Worm (Caenorhabditis elegans) whole organism, early embryonic: ENCODE results near the gene scl-8.
A peak's percentile ranks its signal among the peaks of the same experiment; 100 is the strongest.

ENCODE experiments used
- F13C5.2 ChIP-seq: sonication (generic microtip); optimal IDR thresholded peaks from 2 replicates; lab custom pipeline; 2017; ENCODE audit warnings: mild to moderate bottlenecking, missing genetic modification characterization, inconsistent platforms, missing compliant biosample characterization
- aly-1 ChIP-seq: sonication (generic microtip); optimal IDR thresholded peaks from 2 replicates; lab custom pipeline; 2016; ENCODE audit warnings: missing genetic modification characterization, missing compliant biosample characterization
- ama-1 ChIP-seq: fragments of 150-350 bp; optimal IDR thresholded peaks from 2 replicates; lab custom pipeline; 2014
- ceh-13 ChIP-seq: fragments of 200-800 bp; sonication (Bioruptor generic); optimal IDR thresholded peaks from 2 replicates; lab custom pipeline; 2018; ENCODE audit warnings: mild to moderate bottlenecking, missing genetic modification characterization, missing compliant biosample characterization
- ceh-36 ChIP-seq: sonication (generic microtip); optimal IDR thresholded peaks from 2 replicates; lab custom pipeline; 2016; ENCODE audit warnings: missing genetic modification characterization, inconsistent platforms, missing compliant biosample characterization
- ets-7 ChIP-seq: sonication (generic microtip); optimal IDR thresholded peaks from 2 replicates; lab custom pipeline; 2016; ENCODE audit warnings: missing genotype, missing genetic modification characterization, missing compliant biosample characterization
- flt-1 ChIP-seq: fragments of 200-800 bp; sonication (Bioruptor generic); IDR thresholded peaks from 2 replicates; pipeline ENCODE4 v1.3.6; 2022; ENCODE audit warnings: missing genetic modification characterization, missing compliant biosample characterization
- hmbx-1 ChIP-seq: sonication (generic microtip); optimal IDR thresholded peaks from 2 replicates; lab custom pipeline; 2016; ENCODE audit warnings: mild to moderate bottlenecking, missing genetic modification characterization, missing compliant biosample characterization
- hnd-1 ChIP-seq: sonication (generic microtip); optimal IDR thresholded peaks from 2 replicates; lab custom pipeline; 2016; ENCODE audit warnings: missing genetic modification characterization, missing compliant biosample characterization
- pes-1 ChIP-seq: fragments of 200-800 bp; sonication (Bioruptor generic); IDR thresholded peaks from 2 replicates; pipeline ENCODE4 v1.3.6; 2022; ENCODE audit warnings: missing genetic modification reagents, missing genetic modification characterization, missing compliant biosample characterization
- scrt-1 ChIP-seq: fragments of 200-800 bp; sonication (Bioruptor generic); IDR thresholded peaks from 2 replicates; pipeline ENCODE4 v1.3.6; 2022; ENCODE audit warnings: missing genetic modification characterization, missing compliant biosample characterization
- sea-1 ChIP-seq: fragments of 200-800 bp; sonication (Bioruptor generic); conservative IDR thresholded peaks from 2 replicates; pipeline ENCODE4 v1.3.6; 2022; ENCODE audit warnings: missing genetic modification characterization, missing compliant biosample characterization
- tbx-11 ChIP-seq: fragments of 200-800 bp; sonication (Bioruptor generic); IDR thresholded peaks from 2 replicates; pipeline ENCODE4 v1.3.6; 2022; ENCODE audit warnings: missing genetic modification characterization, missing compliant biosample characterization
- tra-4 ChIP-seq: sonication (generic microtip); optimal IDR thresholded peaks from 2 replicates; lab custom pipeline; 2017; ENCODE audit warnings: missing genetic modification characterization, missing compliant biosample characterization

Gene scl-8

DNA sequence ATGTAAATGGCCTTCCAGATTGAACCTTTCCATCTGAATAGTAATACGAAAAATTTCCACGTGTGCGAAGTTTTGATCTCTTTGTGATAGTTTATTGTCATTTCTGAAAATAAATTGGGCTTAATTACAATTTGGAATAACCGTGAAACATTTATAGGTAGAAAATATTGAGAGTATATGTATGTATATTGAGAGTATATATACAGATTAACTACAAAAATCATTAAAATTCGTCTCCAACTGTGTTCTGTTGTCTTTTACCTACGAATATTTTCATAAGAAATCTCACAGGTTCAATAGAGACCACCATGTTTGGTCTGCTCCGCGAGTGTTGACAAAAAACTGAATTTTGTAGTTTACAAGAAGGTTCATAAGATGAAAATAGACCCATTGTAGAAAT, 41.4 kb downstream of the scl-8 start, which contains the start of gene best-2:
Gene best-2 (minus strand): TSS at position 101 of the 400 bp plus-strand sequence.
- TF ChIP-seq flt-1 (GFP tag; lab: Robert Waterston, UW): no peak
- TF ChIP-seq ama-1 (lab: Kevin White, UChicago): no peak
- no peak for TF ChIP-seq aly-1 (tag; lab: Kevin White, UChicago)
- no peak for TF ChIP-seq hmbx-1 (tag; lab: Kevin White, UChicago)
- no peak for TF ChIP-seq tra-4
- TF ChIP-seq F13C5.2 (tag; lab: Kevin White, UChicago): no peak
- TF ChIP-seq hnd-1 (tag; lab: Kevin White, UChicago): no peak

DNA sequence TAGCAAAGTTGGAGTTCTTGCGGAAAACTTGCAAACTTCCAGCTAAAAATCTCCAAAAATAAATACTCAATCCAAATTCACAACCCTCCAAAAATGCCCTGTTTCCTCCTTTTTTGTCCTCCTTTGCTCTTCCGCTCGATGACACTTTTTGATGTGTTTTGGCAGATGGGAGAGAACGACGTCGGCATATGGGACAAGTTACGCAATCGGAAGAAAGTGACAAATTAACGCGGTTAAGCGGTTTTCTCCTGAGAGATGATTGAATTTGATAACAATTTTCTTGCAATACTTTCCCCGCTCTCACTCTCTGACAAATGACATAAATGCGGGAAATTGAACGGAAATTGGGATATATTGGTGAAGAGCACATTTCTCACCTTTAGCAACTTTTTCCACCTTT, 45.1 kb downstream of the scl-8 start:
- TF ChIP-seq flt-1 (GFP tag; lab: Robert Waterston, UW): no peak
- TF ChIP-seq tbx-11 (GFP tag; lab: Robert Waterston, UW): no peak
- TF ChIP-seq hnd-1 (tag; lab: Kevin White, UChicago): no peak
- TF ChIP-seq ceh-13 (GFP tag; lab: Kevin White, UChicago): no peak

DNA sequence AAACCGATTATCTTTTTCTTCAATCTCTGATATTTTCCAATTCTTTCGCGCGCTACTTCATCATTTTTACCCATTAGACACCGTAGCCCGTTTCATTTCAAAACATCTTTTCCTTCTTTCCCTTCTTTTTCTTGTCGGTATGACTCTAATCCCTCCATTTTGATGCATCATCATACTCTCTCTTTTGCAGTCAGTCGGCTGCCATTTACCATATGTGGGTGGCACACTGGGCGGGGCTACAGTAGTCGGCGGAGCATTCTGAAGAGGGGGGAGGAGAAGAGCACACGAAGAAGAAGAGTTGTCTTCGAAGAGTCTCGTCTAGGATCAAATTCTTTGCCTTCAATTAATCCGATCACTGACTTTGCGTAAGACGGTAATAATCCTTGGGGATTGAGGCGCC, 47.2 kb downstream of the scl-8 start, which contains the start of gene unc-30:
Gene unc-30 (plus strand): TSS at position 184 of the 400 bp plus-strand sequence.
- TF ChIP-seq tbx-11 (GFP tag; lab: Robert Waterston, UW): no peak
- TF ChIP-seq ceh-36 (tag; lab: Kevin White, UChicago): peak; percentile 63
- no peak for TF ChIP-seq ceh-13 (GFP tag; lab: Kevin White, UChicago)
- no peak for TF ChIP-seq hmbx-1 (tag; lab: Kevin White, UChicago)
- TF ChIP-seq sea-1: no peak
- no peak for TF ChIP-seq aly-1 (tag; lab: Kevin White, UChicago)

DNA sequence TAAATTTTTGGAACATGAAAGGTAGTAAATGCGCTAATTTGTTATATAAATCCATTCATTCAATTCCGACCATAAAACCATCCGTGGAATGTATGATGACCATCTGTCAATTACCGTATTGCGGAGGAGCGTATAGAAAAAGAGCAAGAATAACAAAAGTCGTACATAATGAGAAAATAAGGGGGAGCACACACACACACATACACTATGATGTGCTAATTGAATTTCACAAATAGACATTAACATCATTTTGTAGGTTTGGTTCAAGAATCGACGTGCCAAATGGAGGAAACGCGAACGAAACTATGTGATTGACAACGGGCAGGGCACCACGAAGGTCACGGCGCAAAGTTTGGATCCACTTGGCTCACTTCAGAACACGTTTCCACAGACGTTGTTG, 49.9 kb downstream of the scl-8 start:
- TF ChIP-seq hnd-1 (tag; lab: Kevin White, UChicago) (no peak), sea-1 (no peak), ets-7 (no peak), ceh-13 (GFP tag; lab: Kevin White, UChicago) (no peak), scrt-1 (no peak), pes-1 (GFP tag; lab: Robert Waterston, UW) (no peak), flt-1 (GFP tag; lab: Robert Waterston, UW) (no peak), tra-4 (no peak)
